Fruit fly (Drosophila melanogaster) whole organism, wandering third instar larva: ENCODE results near the gene Unc-115a.

ENCODE experiments used
- Abd-B ChIP-seq: fragments of >200 bp; optimal IDR thresholded peaks from 2 replicates; lab custom pipeline; 2017; ENCODE audit warnings: missing biosample characterization, missing genetic modification characterization
- CG32264 ChIP-seq: fragments of 200-800 bp; sonication (Bioruptor generic); optimal IDR thresholded peaks from 2 replicates; lab custom pipeline; 2016; ENCODE audit warnings: missing biosample characterization, missing genetic modification characterization
- CG9705 ChIP-seq: fragments of 200-800 bp; sonication (Bioruptor generic); optimal IDR thresholded peaks from 2 replicates; lab custom pipeline; 2018; ENCODE audit warnings: missing biosample characterization, mild to moderate bottlenecking, missing genetic modification characterization
- CrebA ChIP-seq: fragments of 200-800 bp; sonication (Bioruptor generic); optimal IDR thresholded peaks from 2 replicates; lab custom pipeline; 2016; ENCODE audit warnings: missing biosample characterization, mild to moderate bottlenecking, missing genetic modification characterization, borderline replicate concordance
- Dfd ChIP-seq: fragments of >200 bp; optimal IDR thresholded peaks from 2 replicates; lab custom pipeline; 2017; ENCODE audit warnings: missing biosample characterization, missing genetic modification characterization
- Dif ChIP-seq: fragments of 200-275, 200-300 bp; sonication (Bioruptor generic); optimal IDR thresholded peaks from 2 replicates; lab custom pipeline; 2018; ENCODE audit warnings: missing biosample characterization, missing genetic modification characterization; ENCODE audit not compliant: partially characterized antibody
- GATAd ChIP-seq: sonication (Bioruptor generic); optimal IDR thresholded peaks from 2 replicates; lab custom pipeline; 2016; ENCODE audit warnings: missing biosample characterization, missing genetic modification characterization
- HLH106 ChIP-seq: fragments of 200-800 bp; optimal IDR thresholded peaks from 3 replicates; lab custom pipeline; 2019; ENCODE audit warnings: missing biosample characterization, mild to moderate bottlenecking, missing genetic modification characterization, moderate library complexity
- Hnf4 ChIP-seq: fragments of 200-800 bp; sonication (Bioruptor generic); optimal IDR thresholded peaks from 2 replicates; lab custom pipeline; 2016; ENCODE audit warnings: missing biosample characterization, mild to moderate bottlenecking, missing genetic modification characterization
- Hr78 ChIP-seq: fragments of >200 bp; optimal IDR thresholded peaks from 2 replicates; lab custom pipeline; 2017; ENCODE audit warnings: missing biosample characterization, missing genetic modification characterization
- Hr83 ChIP-seq: fragments of 200-300 bp; sonication (Bioruptor generic); optimal IDR thresholded peaks from 2 replicates; lab custom pipeline; 2016; ENCODE audit warnings: missing biosample characterization, mild to moderate bottlenecking, missing genetic modification characterization, moderate library complexity; ENCODE audit not compliant: poor library complexity, severe bottlenecking
- Jra ChIP-seq: sonication (Bioruptor generic); optimal IDR thresholded peaks from 2 replicates; lab custom pipeline; 2016; ENCODE audit warnings: missing biosample characterization, missing genetic modification characterization
- Mio ChIP-seq: sonication (Bioruptor generic); optimal IDR thresholded peaks from 2 replicates; lab custom pipeline; 2016; ENCODE audit warnings: missing biosample characterization, missing genetic modification characterization
- Myc ChIP-seq: fragments of >200 bp; optimal IDR thresholded peaks from 2 replicates; lab custom pipeline; 2017
- N ChIP-seq: fragments of >200 bp; optimal IDR thresholded peaks from 2 replicates; lab custom pipeline; 2018; ENCODE audit warnings: missing biosample characterization, missing external identifiers, missing genetic modification characterization
- OdsH ChIP-seq: fragments of 200-800 bp; sonication (Bioruptor generic); optimal IDR thresholded peaks from 2 replicates; lab custom pipeline; 2016; ENCODE audit warnings: missing biosample characterization, mild to moderate bottlenecking, missing genetic modification characterization
- Rel ChIP-seq, 2 experiments: fragments of 200-800 bp; sonication (Bioruptor generic) in 1 of 2; optimal IDR thresholded peaks; 2 replicates in 1 of 2; 3 replicates in 1 of 2; lab custom pipeline; 2016 to 2019; ENCODE audit warnings: mild to moderate bottlenecking in 2 of 2, missing biosample characterization in 2 of 2, missing genetic modification characterization in 2 of 2, moderate library complexity in 1 of 2
- Sp1 ChIP-seq: fragments of 200-800 bp; sonication (Bioruptor generic); optimal IDR thresholded peaks from 3 replicates; lab custom pipeline; 2019; ENCODE audit warnings: missing biosample characterization, mild to moderate bottlenecking, missing genetic modification characterization, moderate library complexity
- Vsx2 ChIP-seq: fragments of 200-300, 225-300 bp; sonication (Bioruptor generic); optimal IDR thresholded peaks from 2 replicates; lab custom pipeline; 2018; ENCODE audit warnings: missing biosample characterization, missing genetic modification characterization; ENCODE audit not compliant: partially characterized antibody
- br ChIP-seq: fragments of 200-800 bp; sonication (Bioruptor generic); optimal IDR thresholded peaks from 2 replicates; lab custom pipeline; 2016; ENCODE audit warnings: missing biosample characterization, missing genetic modification characterization
- dl ChIP-seq, 2 experiments: fragments of 175-275, 200-275 bp in 1 of 2; fragments of 200-275 bp in 1 of 2; sonication (Bioruptor generic); optimal IDR thresholded peaks; lab custom pipeline; 2018; ENCODE audit warnings: mild to moderate bottlenecking in 2 of 2, missing biosample characterization in 2 of 2, missing genetic modification characterization in 2 of 2, moderate library complexity in 2 of 2; ENCODE audit not compliant: partially characterized antibody in 2 of 2, insufficient read depth in 1 of 2
- dsf ChIP-seq: sonication (Bioruptor generic); optimal IDR thresholded peaks from 2 replicates; lab custom pipeline; 2016; ENCODE audit warnings: missing biosample characterization, missing genetic modification characterization, borderline replicate concordance
- ey ChIP-seq: fragments of 200-800 bp; sonication (Bioruptor generic); optimal IDR thresholded peaks from 2 replicates; lab custom pipeline; 2016; ENCODE audit warnings: missing biosample characterization, missing genetic modification characterization
- foxo ChIP-seq, 2 experiments: fragments of 200-800 bp; sonication (Bioruptor generic); optimal IDR thresholded peaks; 2 replicates in 1 of 2; 3 replicates in 1 of 2; lab custom pipeline; 2016 to 2017; ENCODE audit warnings: missing biosample characterization in 2 of 2, missing genetic modification characterization in 2 of 2
- fru ChIP-seq: fragments of 200-800 bp; sonication (Bioruptor generic); optimal IDR thresholded peaks from 3 replicates; lab custom pipeline; 2016; ENCODE audit warnings: missing biosample characterization, mild to moderate bottlenecking, missing genetic modification characterization
- h ChIP-seq: fragments of 200-800 bp; sonication (Bioruptor generic); optimal IDR thresholded peaks from 3 replicates; lab custom pipeline; 2016; ENCODE audit warnings: missing biosample characterization, mild to moderate bottlenecking, missing genetic modification characterization
- lola ChIP-seq: fragments of >200 bp; optimal IDR thresholded peaks from 2 replicates; lab custom pipeline; 2017; ENCODE audit warnings: missing biosample characterization, missing genetic modification characterization
- pan ChIP-seq: fragments of >200 bp; optimal IDR thresholded peaks from 2 replicates; lab custom pipeline; 2017
- psq ChIP-seq: fragments of 200-800 bp; sonication (Bioruptor generic); optimal IDR thresholded peaks from 3 replicates; lab custom pipeline; 2017; ENCODE audit warnings: missing biosample characterization, mild to moderate bottlenecking, missing genetic modification characterization, moderate library complexity
- rgr ChIP-seq: fragments of 200-800 bp; sonication (Bioruptor generic); optimal IDR thresholded peaks from 3 replicates; lab custom pipeline; 2016; ENCODE audit warnings: missing biosample characterization, mild to moderate bottlenecking, missing genetic modification characterization
- sv ChIP-seq: fragments of 200-800 bp; sonication (Bioruptor generic); optimal IDR thresholded peaks from 3 replicates; lab custom pipeline; 2016; ENCODE audit warnings: missing biosample characterization, missing genetic modification characterization
- usp ChIP-seq: fragments of >200 bp; optimal IDR thresholded peaks from 2 replicates; lab custom pipeline; 2017; ENCODE audit warnings: missing biosample characterization, missing genetic modification characterization
- woc ChIP-seq: sonication (Bioruptor generic); optimal IDR thresholded peaks from 2 replicates; lab custom pipeline; 2016; ENCODE audit warnings: missing biosample characterization, mild to moderate bottlenecking, missing genetic modification characterization

Unc-115a gene

dm6 chr3R:9747875-9747899 is 42.5 kb upstream of the Unc-115a start, which contains the start of gene PpD3:
Gene PpD3 (plus strand): TSS chr3R:9747875.
- TF ChIP-seq usp (GFP tag; lab: Kevin White, UChicago) (no peak), dl (GFP tag; optimal IDR thresholded peaks at IDR 0.05; lab: Kevin White, UChicago; ENCODE audit: insufficient read depth in 1 of 2, partially characterized antibody in 2 of 2) (no peak), Hnf4 (GFP tag; lab: Kevin White, UChicago) (no peak), Dfd (GFP tag; lab: Kevin White, UChicago) (no peak), GATAd (GFP tag; lab: Kevin White, UChicago) (no peak), Sp1 (no peak), N (GFP tag; lab: Kevin White, UChicago) (no peak), Hr83 (GFP tag; lab: Kevin White, UChicago) (no peak), foxo (GFP tag; optimal IDR thresholded peaks at IDR 0.05; lab: Kevin White, UChicago) (no peak), HLH106 (tag; lab: Kevin White, UChicago) (no peak), lola (no peak), Hr78 (GFP tag; lab: Kevin White, UChicago) (no peak), rgr (GFP tag; lab: Kevin White, UChicago) (no peak), Jra (GFP tag; lab: Kevin White, UChicago) (no peak), Mio (GFP tag; lab: Kevin White, UChicago) (no peak), h (no peak), fru (GFP tag; lab: Kevin White, UChicago) (no peak)

dm6 chr3R:9747272-9747874 is 42.2 kb upstream of the Unc-115a start, which contains the start of gene CG12948:
Gene CG12948 (minus strand): TSS chr3R:9747744.
- TF ChIP-seq dsf (peak; percentile 10), Hr78 (GFP tag; lab: Kevin White, UChicago) (no peak), Rel (GFP tag; optimal IDR thresholded peaks at IDR 0.05; lab: Kevin White, UChicago) (no peak), Rel (tag; optimal IDR thresholded peaks at IDR 0.05; lab: Kevin White, UChicago) (peak; percentile 65), OdsH (GFP tag; lab: Kevin White, UChicago) (peak; percentile 55), CG9705 (GFP tag; lab: Kevin White, UChicago) (peak; percentile 74), lola (no peak), fru (GFP tag; lab: Kevin White, UChicago) (no peak), psq (GFP tag; lab: Kevin White, UChicago) (peak; percentile 53), HLH106 (tag; lab: Kevin White, UChicago) (peak; percentile 79), Dif (GFP tag; lab: Kevin White, UChicago) (peak; percentile 17), woc (GFP tag; lab: Kevin White, UChicago) (peak; percentile 96), foxo (GFP tag; optimal IDR thresholded peaks at IDR 0.05; lab: Kevin White, UChicago) (peak in 1 of 2 experiments; percentile 32), sv (GFP tag; lab: Kevin White, UChicago) (peak; percentile 55), CrebA (GFP tag; lab: Kevin White, UChicago) (no peak), ey (peak; percentile 51), Myc (lab: Kevin White, UChicago) (peak; percentile 50), Sp1 (peak; percentile 76), rgr (GFP tag; lab: Kevin White, UChicago) (peak; percentile 73), br (GFP tag; lab: Kevin White, UChicago) (peak; percentile 80)
- TF ChIP-seq, all 38 proteins: peak for 15

- TF ChIP-seq CG32264 (GFP tag; lab: Kevin White, UChicago) (no peak), Hr83 (GFP tag; lab: Kevin White, UChicago) (no peak), GATAd (GFP tag; lab: Kevin White, UChicago) (no peak), sv (GFP tag; lab: Kevin White, UChicago) (no peak), psq (GFP tag; lab: Kevin White, UChicago) (no peak), Hr78 (GFP tag; lab: Kevin White, UChicago) (no peak), Vsx2 (GFP tag; lab: Kevin White, UChicago) (no peak), Abd-B (GFP tag; lab: Kevin White, UChicago) (no peak), CrebA (GFP tag; lab: Kevin White, UChicago) (no peak), dl (GFP tag; optimal IDR thresholded peaks at IDR 0.05; lab: Kevin White, UChicago; ENCODE audit: insufficient read depth in 1 of 2, partially characterized antibody in 2 of 2) (no peak), dsf (no peak), Myc (lab: Kevin White, UChicago) (no peak), foxo (GFP tag; optimal IDR thresholded peaks at IDR 0.05; lab: Kevin White, UChicago) (no peak), pan (lab: Kevin White, UChicago) (no peak)
Observed at dm6 chr3R:9746267-9746666, 41.0 kb upstream of the Unc-115a start, which contains the start of gene CG34409. Gene CG34409 (minus strand): TSS chr3R:9746367.
